Fruit fly (Drosophila melanogaster): ENCODE measurements around the gene Alr.

Gene Alr

dm6 chrX:19763440-19764002 is 15.4 kb downstream of the Alr start (continued):
- TF ChIP-seq pho (GFP tag; optimal IDR thresholded peaks at IDR 0.05) (peak; percentile 10), CG15011 (GFP tag; optimal IDR thresholded peaks at IDR 0.05) (no peak), ATbp (GFP tag; optimal IDR thresholded peaks at IDR 0.05) (peak; percentile 7), CG10147 (GFP tag; optimal IDR thresholded peaks at IDR 0.05) (peak; percentile 21), Gug (GFP tag; IDR thresholded peaks at IDR 0.05) (0 out of 4 replicates have a peak, but pooled peaks have one; percentile 3), Pdp1 (GFP tag; optimal IDR thresholded peaks at IDR 0.05) (no peak), tx (GFP tag; optimal IDR thresholded peaks at IDR 0.05) (no peak), Fer3 (tag; optimal IDR thresholded peaks at IDR 0.05) (no peak), bab2 (GFP tag; optimal IDR thresholded peaks at IDR 0.05) (no peak), unc-4 (GFP tag; IDR thresholded peaks at IDR 0.05; ENCODE audit: partially characterized antibody) (no peak), stc (GFP tag; IDR thresholded peaks at IDR 0.05) (no peak), mam (GFP tag; optimal IDR thresholded peaks at IDR 0.05) (peak; percentile 7), CG15696 (tag; optimal IDR thresholded peaks at IDR 0.05) (peak; percentile 9), Dip2 (GFP tag; IDR thresholded peaks at IDR 0.05) (no peak), D19A (tag; optimal IDR thresholded peaks at IDR 0.05) (peak; percentile 14), CG6689 (GFP tag; IDR thresholded peaks at IDR 0.05) (no peak), CG17829 (tag; optimal IDR thresholded peaks at IDR 0.05) (peak; percentile 7), CG5180 (GFP tag; optimal IDR thresholded peaks at IDR 0.05) (no peak), Blimp-1 (GFP tag; optimal IDR thresholded peaks at IDR 0.05) (peak; percentile 8), dpn (GFP tag; optimal IDR thresholded peaks at IDR 0.05) (peak in 1 of 2 experiments; percentile 9), rib (GFP tag; IDR thresholded peaks at IDR 0.05) (no peak), CG32532 (GFP tag; IDR thresholded peaks at IDR 0.05) (0 out of 2 replicates have a peak, but pooled peaks have one; percentile 18), CG17568 (GFP tag; optimal IDR thresholded peaks at IDR 0.05) (no peak), lab (GFP tag; optimal IDR thresholded peaks at IDR 0.05) (peak; percentile 25), seq (GFP tag; IDR thresholded peaks at IDR 0.05) (no peak), Hsf (GFP tag; optimal IDR thresholded peaks at IDR 0.05) (peak; percentile 19), CG17385 (GFP tag; optimal IDR thresholded peaks at IDR 0.05) (peak; percentile 13), CG2678 (tag; optimal IDR thresholded peaks at IDR 0.05) (peak; percentile 31), pita (GFP tag; optimal IDR thresholded peaks at IDR 0.05) (no peak), sens (GFP tag) (peak; percentile 86), CG2712 (tag; optimal IDR thresholded peaks at IDR 0.05) (peak; percentile 6), CG13894 (tag; optimal IDR thresholded peaks at IDR 0.05) (no peak), CG4617 (GFP tag; optimal IDR thresholded peaks at IDR 0.05; ENCODE audit: borderline replicate concordance) (no peak), bsh (GFP tag; optimal IDR thresholded peaks at IDR 0.05) (peak in 1 of 2 experiments; percentile 5), CG10462 (GFP tag; optimal IDR thresholded peaks at IDR 0.05) (peak; percentile 8), CG4854 (GFP tag; optimal IDR thresholded peaks at IDR 0.05) (no peak), cg (GFP tag; optimal IDR thresholded peaks at IDR 0.05) (peak; percentile 66), HmgZ (tag; optimal IDR thresholded peaks at IDR 0.05) (no peak), Optix (GFP tag; IDR thresholded peaks at IDR 0.05) (no peak), CG7556 (GFP tag; optimal IDR thresholded peaks at IDR 0.05) (peak; percentile 52), salm (tag; optimal IDR thresholded peaks at IDR 0.05) (no peak), CG8290 (GFP tag; optimal IDR thresholded peaks at IDR 0.05) (no peak), CG8290 (tag; optimal IDR thresholded peaks at IDR 0.05) (no peak), CG10431 (GFP tag; optimal IDR thresholded peaks at IDR 0.05) (no peak), CrebB (tag; optimal IDR thresholded peaks at IDR 0.05) (no peak), CG2120 (GFP tag; optimal IDR thresholded peaks at IDR 0.05) (peak; percentile 36), sr (GFP tag; IDR thresholded peaks at IDR 0.05) (peak; percentile 63; the same call in 2 of the 3 replicates), YL-1 (GFP tag; optimal IDR thresholded peaks at IDR 0.05) (no peak), gem (tag; optimal IDR thresholded peaks at IDR 0.05) (peak; percentile 42), B-H1 (GFP tag; IDR thresholded peaks at IDR 0.05) (no peak)
